In the genomic region with DNA sequence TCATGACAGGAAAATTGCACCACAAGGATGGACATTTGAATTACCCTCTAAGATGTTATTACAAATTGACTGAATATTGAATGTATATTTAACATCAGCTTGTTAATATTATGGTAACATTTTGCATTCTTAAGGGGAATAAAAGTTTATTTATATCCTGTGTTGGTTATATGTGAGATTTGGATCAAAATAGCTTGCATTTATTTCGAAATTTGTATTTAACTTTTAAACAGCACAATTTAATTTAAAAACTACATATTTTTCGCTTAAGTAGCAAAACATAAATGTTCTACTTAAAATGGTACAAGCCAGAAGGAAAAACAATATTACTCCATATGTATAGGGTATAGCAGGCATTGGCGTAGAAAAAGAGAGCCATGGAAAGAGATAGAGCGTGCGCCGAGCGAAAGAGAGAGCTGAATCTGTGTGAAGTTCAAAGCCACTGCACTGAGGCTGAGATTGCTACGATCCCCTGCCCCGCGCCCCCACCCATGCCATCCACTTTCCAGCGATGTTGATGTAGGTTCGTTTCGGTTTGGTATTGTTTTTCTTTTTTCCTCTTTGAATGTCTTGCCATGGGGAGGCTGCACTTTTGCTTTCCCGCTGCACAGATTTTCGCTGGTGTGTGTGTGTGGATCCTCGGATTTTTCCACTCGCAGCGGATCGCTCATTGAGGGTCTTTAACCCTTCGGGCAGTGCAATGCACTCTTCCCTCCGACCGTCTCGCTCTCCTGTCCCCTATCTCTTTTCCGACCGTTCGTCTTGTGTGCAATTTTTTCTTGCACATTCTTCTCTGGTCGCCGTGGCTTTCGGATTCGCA, we compare ENCODE assay signal across 1 fruit fly cellular context.
TF ChIP-seq lines count a peak whose summit lies in the region.

No protein-coding gene starts in this region.

TF ChIP-seq in whole organism, embryonic, 481 proteins besides CTCF, POLR2A, EP300 and RAD21 (continued from another document and continues in another):
- TF ChIP-seq nmo (GFP tag; optimal IDR thresholded peaks at IDR 0.05; lab: Kevin White, UChicago) (peak; percentile 96), h (optimal IDR thresholded peaks at IDR 0.05; lab: Kevin White, UChicago) (no peak), CG1233 (GFP tag; optimal IDR thresholded peaks at IDR 0.05; lab: Kevin White, UChicago) (peak; percentile 74), CG3163 (GFP tag; optimal IDR thresholded peaks at IDR 0.05; lab: Kevin White, UChicago) (peak; percentile 51), CG8924 (tag; optimal IDR thresholded peaks at IDR 0.05; lab: Kevin White, UChicago) (peak; percentile 93), CG10565 (GFP tag; optimal IDR thresholded peaks at IDR 0.05; lab: Kevin White, UChicago) (no peak), ci (GFP tag; IDR thresholded peaks at IDR 0.05; lab: Robert Waterston, UW) (no peak; the same call in 2 of the 3 replicates), CG30403 (GFP tag; optimal IDR thresholded peaks at IDR 0.05; lab: Kevin White, UChicago) (peak; percentile 86), hbn (GFP tag; IDR thresholded peaks at IDR 0.05; lab: Robert Waterston, UW; ENCODE audit: partially characterized antibody) (no peak), CG30431 (GFP tag; optimal IDR thresholded peaks at IDR 0.05; lab: Kevin White, UChicago) (peak; percentile 73), MTF-1 (GFP tag; optimal IDR thresholded peaks at IDR 0.05; lab: Kevin White, UChicago; ENCODE audit: borderline replicate concordance) (no peak), CG12391 (tag; optimal IDR thresholded peaks at IDR 0.05; lab: Kevin White, UChicago) (peak; percentile 91), Sox102F (GFP tag; optimal IDR thresholded peaks at IDR 0.05; lab: Kevin White, UChicago) (peak; percentile 77), CG5180 (GFP tag; optimal IDR thresholded peaks at IDR 0.05; lab: Kevin White, UChicago) (peak; percentile 62), Oli (tag; optimal IDR thresholded peaks at IDR 0.05; lab: Kevin White, UChicago) (peak; percentile 89), dm (GFP tag; optimal IDR thresholded peaks at IDR 0.05; lab: Kevin White, UChicago) (peak; percentile 41), CG5953 (GFP tag; IDR thresholded peaks at IDR 0.05; lab: Robert Waterston, UW) (no peak), CG8281 (tag; optimal IDR thresholded peaks at IDR 0.05; lab: Kevin White, UChicago) (peak; percentile 41), Stat92E (GFP tag; optimal IDR thresholded peaks at IDR 0.05; lab: Kevin White, UChicago) (peak in 1 of 3 experiments; percentile 84), fu2 (GFP tag; optimal IDR thresholded peaks at IDR 0.05; lab: Kevin White, UChicago) (peak; percentile 50), Blimp-1 (GFP tag; optimal IDR thresholded peaks at IDR 0.05; lab: Kevin White, UChicago) (peak; percentile 88), crol (GFP tag; IDR thresholded peaks at IDR 0.05; lab: Robert Waterston, UW) (peak; percentile 97), Dref (GFP tag; IDR thresholded peaks at IDR 0.05; lab: Robert Waterston, UW) (no peak), odd (GFP tag; optimal IDR thresholded peaks at IDR 0.05; lab: Kevin White, UChicago) (peak; percentile 70), lmd (GFP tag; IDR thresholded peaks at IDR 0.05; lab: Robert Waterston, UW) (peak; percentile 57), CG12769 (tag; optimal IDR thresholded peaks at IDR 0.05; lab: Kevin White, UChicago) (peak; percentile 5), esg (GFP tag; conservative IDR thresholded peaks at IDR 0.05; lab: Robert Waterston, UW) (0 out of 2 replicates have a peak, but pooled peaks have one; percentile 29), CG13894 (tag; optimal IDR thresholded peaks at IDR 0.05; lab: Kevin White, UChicago) (no peak), CG11560 (tag; IDR thresholded peaks at IDR 0.05; lab: Robert Waterston, UW) (no peak), lola (GFP tag; optimal IDR thresholded peaks at IDR 0.05; lab: Kevin White, UChicago) (peak in 1 of 3 experiments; percentile 99), az2 (GFP tag; optimal IDR thresholded peaks at IDR 0.05; lab: Kevin White, UChicago) (peak; percentile 88), CG3995 (GFP tag; optimal IDR thresholded peaks at IDR 0.05; lab: Kevin White, UChicago) (no peak), CG14441 (GFP tag; IDR thresholded peaks at IDR 0.05; lab: Robert Waterston, UW) (0 out of 2 replicates have a peak, but pooled peaks have one; percentile 37), CG14667 (GFP tag; IDR thresholded peaks at IDR 0.05; lab: Robert Waterston, UW) (peak; percentile 29; the same call in 1 of the 2 replicates), CG13296 (GFP tag; optimal IDR thresholded peaks at IDR 0.05; lab: Kevin White, UChicago) (peak; percentile 39), CG31388 (GFP tag; optimal IDR thresholded peaks at IDR 0.05; lab: Kevin White, UChicago) (peak; percentile 43), bab2 (GFP tag; optimal IDR thresholded peaks at IDR 0.05; lab: Kevin White, UChicago) (peak; percentile 71), CG12299 (tag; optimal IDR thresholded peaks at IDR 0.05; lab: Kevin White, UChicago) (no peak), chm (GFP tag; IDR thresholded peaks at IDR 0.05; lab: Robert Waterston, UW) (no peak), HLH54F (GFP tag; optimal IDR thresholded peaks at IDR 0.05; lab: Kevin White, UChicago) (peak; percentile 31), CG15696 (tag; optimal IDR thresholded peaks at IDR 0.05; lab: Kevin White, UChicago) (peak; percentile 97), Ssrp (tag; optimal IDR thresholded peaks at IDR 0.05; lab: Kevin White, UChicago) (peak; percentile 91), CG18619 (GFP tag; optimal IDR thresholded peaks at IDR 0.05; lab: Kevin White, UChicago) (peak; percentile 79), ab (GFP tag; optimal IDR thresholded peaks at IDR 0.05; lab: Kevin White, UChicago) (no peak), hkb (optimal IDR thresholded peaks at IDR 0.05; lab: Kevin White, UChicago) (no peak), hkb (GFP tag; IDR thresholded peaks at IDR 0.05; lab: Robert Waterston, UW) (peak; percentile 60), lab (GFP tag; optimal IDR thresholded peaks at IDR 0.05; lab: Kevin White, UChicago) (peak; percentile 65), CG3281 (GFP tag; optimal IDR thresholded peaks at IDR 0.05; lab: Kevin White, UChicago) (peak; percentile 52), NC2α (GFP tag; optimal IDR thresholded peaks at IDR 0.05; lab: Kevin White, UChicago) (peak; percentile 54), Eip74EF (GFP tag; optimal IDR thresholded peaks at IDR 0.05; lab: Kevin White, UChicago) (peak in 1 of 2 experiments; percentile 77), Ravus (GFP tag; IDR thresholded peaks at IDR 0.05; lab: Robert Waterston, UW) (no peak), CG10321 (GFP tag; IDR thresholded peaks at IDR 0.05; lab: Robert Waterston, UW) (no peak), aop (GFP tag; IDR thresholded peaks at IDR 0.05; lab: Robert Waterston, UW) (no peak), Bdp1 (GFP tag; optimal IDR thresholded peaks at IDR 0.05; lab: Kevin White, UChicago) (no peak), sd (tag; optimal IDR thresholded peaks at IDR 0.05; lab: Kevin White, UChicago) (peak; percentile 2), so (GFP tag; IDR thresholded peaks at IDR 0.05; lab: Robert Waterston, UW) (0 out of 3 replicates have a peak, but pooled peaks have one; percentile 45), CG31224 (GFP tag; IDR thresholded peaks at IDR 0.05; lab: Robert Waterston, UW) (no peak), row (GFP tag; IDR thresholded peaks at IDR 0.05; lab: Robert Waterston, UW) (peak; percentile 86), Rx (GFP tag; IDR thresholded peaks at IDR 0.05; lab: Robert Waterston, UW) (no peak), vnd (GFP tag; IDR thresholded peaks at IDR 0.05; lab: Robert Waterston, UW; ENCODE audit: partially characterized antibody) (no peak), CG34224 (GFP tag; IDR thresholded peaks at IDR 0.05; lab: Robert Waterston, UW; ENCODE audit: partially characterized antibody) (no peak), wor (GFP tag; IDR thresholded peaks at IDR 0.05; lab: Robert Waterston, UW) (peak; percentile 40; the same call in 1 of the 2 replicates), Mad (GFP tag; optimal IDR thresholded peaks at IDR 0.05; lab: Kevin White, UChicago) (peak; percentile 59), CG17359 (tag; optimal IDR thresholded peaks at IDR 0.05; lab: Kevin White, UChicago) (peak; percentile 70), HLH3B (GFP tag; IDR thresholded peaks at IDR 0.05; lab: Robert Waterston, UW) (peak; percentile 50), Usf (GFP tag; optimal IDR thresholded peaks at IDR 0.05; lab: Kevin White, UChicago) (peak; percentile 88), Mrtf (GFP tag; IDR thresholded peaks at IDR 0.05; lab: Robert Waterston, UW) (no peak), p53 (GFP tag; optimal IDR thresholded peaks at IDR 0.05; lab: Kevin White, UChicago) (no peak), amos (GFP tag; IDR thresholded peaks at IDR 0.05; lab: Robert Waterston, UW; ENCODE audit: partially characterized antibody) (no peak), gcm (GFP tag; optimal IDR thresholded peaks at IDR 0.05; lab: Kevin White, UChicago) (peak; percentile 81), z (GFP tag; IDR thresholded peaks at IDR 0.05; lab: Robert Waterston, UW) (peak; percentile 79), CG1832 (GFP tag; optimal IDR thresholded peaks at IDR 0.05; lab: Kevin White, UChicago) (peak; percentile 60), CG12219 (GFP tag; optimal IDR thresholded peaks at IDR 0.05; lab: Kevin White, UChicago) (peak; percentile 68), Pdp1 (GFP tag; optimal IDR thresholded peaks at IDR 0.05; lab: Kevin White, UChicago) (peak; percentile 79 to 86), E2f1 (GFP tag; IDR thresholded peaks at IDR 0.05; lab: Robert Waterston, UW) (peak; percentile 31; the same call in 1 of the 2 replicates), tll (GFP tag; optimal IDR thresholded peaks at IDR 0.05; lab: Kevin White, UChicago) (peak in 1 of 2 experiments; percentile 57), gt (GFP tag; IDR thresholded peaks at IDR 0.05; lab: Robert Waterston, UW) (peak; percentile 65; the same call in 1 of the 2 replicates), ERR (GFP tag; optimal IDR thresholded peaks at IDR 0.05; lab: Kevin White, UChicago) (no peak), CG13123 (GFP tag; optimal IDR thresholded peaks at IDR 0.05; lab: Kevin White, UChicago) (peak; percentile 69), da (GFP tag; optimal IDR thresholded peaks at IDR 0.05; lab: Kevin White, UChicago) (peak; percentile 11), CG3838 (GFP tag; optimal IDR thresholded peaks at IDR 0.05; lab: Kevin White, UChicago) (peak; percentile 63), wek (GFP tag; optimal IDR thresholded peaks at IDR 0.05; lab: Kevin White, UChicago) (no peak), CG10462 (GFP tag; optimal IDR thresholded peaks at IDR 0.05; lab: Kevin White, UChicago) (peak; percentile 79), bigmax (GFP tag; optimal IDR thresholded peaks at IDR 0.05; lab: Kevin White, UChicago) (no peak), CG9932 (GFP tag; IDR thresholded peaks at IDR 0.05; lab: Robert Waterston, UW) (no peak), BtbVII (GFP tag; optimal IDR thresholded peaks at IDR 0.05; lab: Kevin White, UChicago) (peak; percentile 43), Dfd (GFP tag; optimal IDR thresholded peaks at IDR 0.05; lab: Kevin White, UChicago) (no peak), CG1602 (GFP tag; optimal IDR thresholded peaks at IDR 0.05; lab: Kevin White, UChicago) (peak; percentile 89), CG7745 (tag; optimal IDR thresholded peaks at IDR 0.05; lab: Kevin White, UChicago) (no peak), dati (GFP tag; IDR thresholded peaks at IDR 0.05; lab: Robert Waterston, UW) (no peak), bsh (GFP tag; optimal IDR thresholded peaks at IDR 0.05; lab: Kevin White, UChicago) (peak; percentile 88), Adf1 (GFP tag; IDR thresholded peaks at IDR 0.05; lab: Robert Waterston, UW) (no peak), sima (GFP tag; optimal IDR thresholded peaks at IDR 0.05; lab: Kevin White, UChicago) (peak; percentile 32), NK7.1 (GFP tag; optimal IDR thresholded peaks at IDR 0.05; lab: Kevin White, UChicago) (peak; percentile 55), Hsf (GFP tag; optimal IDR thresholded peaks at IDR 0.05; lab: Kevin White, UChicago) (peak; percentile 86), CG9727 (GFP tag; optimal IDR thresholded peaks at IDR 0.05; lab: Kevin White, UChicago) (peak; percentile 98), Hand (GFP tag; optimal IDR thresholded peaks at IDR 0.05; lab: Kevin White, UChicago) (no peak), Optix (GFP tag; IDR thresholded peaks at IDR 0.05; lab: Robert Waterston, UW) (no peak), Deaf1 (tag; optimal IDR thresholded peaks at IDR 0.05; lab: Kevin White, UChicago) (peak; percentile 41), CG10431 (GFP tag; optimal IDR thresholded peaks at IDR 0.05; lab: Kevin White, UChicago) (no peak), Bteb2 (GFP tag; optimal IDR thresholded peaks at IDR 0.05; lab: Kevin White, UChicago) (peak; percentile 67), inv (GFP tag; IDR thresholded peaks at IDR 0.05; lab: Robert Waterston, UW; ENCODE audit: partially characterized antibody) (no peak), CG15011 (GFP tag; optimal IDR thresholded peaks at IDR 0.05; lab: Kevin White, UChicago) (peak; percentile 50), CG14860 (GFP tag; IDR thresholded peaks at IDR 0.05; lab: Robert Waterston, UW; ENCODE audit: partially characterized antibody) (no peak), CG11696 (GFP tag; IDR thresholded peaks at IDR 0.05; lab: Robert Waterston, UW) (0 out of 2 replicates have a peak, but pooled peaks have one; percentile 13), schlank (tag; optimal IDR thresholded peaks at IDR 0.05; lab: Kevin White, UChicago) (no peak), tgo (GFP tag; IDR thresholded peaks at IDR 0.05; lab: Robert Waterston, UW) (peak; percentile 35; the same call in 1 of the 3 replicates), Drgx (GFP tag; IDR thresholded peaks at IDR 0.05; lab: Robert Waterston, UW) (peak; percentile 69; the same call in 1 of the 2 replicates), Jarid2 (GFP tag; optimal IDR thresholded peaks at IDR 0.05; lab: Kevin White, UChicago) (peak; percentile 22), CG8478 (optimal IDR thresholded peaks at IDR 0.05; lab: Kevin White, UChicago) (no peak), CG1792 (GFP tag; optimal IDR thresholded peaks at IDR 0.05; lab: Kevin White, UChicago) (peak; percentile 31), Gug (GFP tag; IDR thresholded peaks at IDR 0.05; lab: Robert Waterston, UW) (no peak), CG17829 (tag; optimal IDR thresholded peaks at IDR 0.05; lab: Kevin White, UChicago) (peak; percentile 95), prd (optimal IDR thresholded peaks at IDR 0.05; lab: Kevin White, UChicago) (no peak), prd (GFP tag; IDR thresholded peaks at IDR 0.05; lab: Robert Waterston, UW) (peak; percentile 75), Dip3 (GFP tag; optimal IDR thresholded peaks at IDR 0.05; lab: Kevin White, UChicago) (no peak), MESR4 (GFP tag; optimal IDR thresholded peaks at IDR 0.05; lab: Kevin White, UChicago) (no peak), Sox100B (GFP tag; optimal IDR thresholded peaks at IDR 0.05; lab: Kevin White, UChicago) (peak; percentile 89), Scr (GFP tag; IDR thresholded peaks at IDR 0.05; lab: Robert Waterston, UW; ENCODE audit: partially characterized antibody) (no peak), sna (GFP tag; IDR thresholded peaks at IDR 0.05; lab: Robert Waterston, UW; ENCODE audit: partially characterized antibody) (no peak)
